Fruit fly (Drosophila melanogaster): ENCODE data around the gene Det.

The Det gene

dm6 chr3R:17135747-17136146 lies 13.7 kb upstream of the Det start, which contains the start of gene CG5246:
TSS of gene CG5246 (plus strand) at chr3R:17136111.
- TF ChIP-seq grn (GFP tag; optimal IDR thresholded peaks at IDR 0.05) (peak; percentile 38), pnt (GFP tag; optimal IDR thresholded peaks at IDR 0.05) (no peak), exex (tag; optimal IDR thresholded peaks at IDR 0.05) (peak; percentile 72), dmrt11E (tag; optimal IDR thresholded peaks at IDR 0.05) (no peak), Hey (tag; optimal IDR thresholded peaks at IDR 0.05) (peak; percentile 23), shn (GFP tag; optimal IDR thresholded peaks at IDR 0.05) (no peak), sug (tag; optimal IDR thresholded peaks at IDR 0.05) (peak; percentile 27), esg (GFP tag; conservative IDR thresholded peaks at IDR 0.05) (no peak)

dm6 chr3R:17137593-17137992 lies 11.9 kb upstream of the Det start, which contains the start of gene CG5255:
TSS of gene CG5255 (plus strand) at chr3R:17137893.
- TF ChIP-seq zfh1 (GFP tag; IDR thresholded peaks at IDR 0.05) (no peak), CG13287 (GFP tag; IDR thresholded peaks at IDR 0.05; ENCODE audit: partially characterized antibody) (no peak)

- TF ChIP-seq Lim3 (GFP tag; IDR thresholded peaks at IDR 0.05) (no peak), CG7786 (GFP tag; optimal IDR thresholded peaks at IDR 0.05) (no peak), Hey (tag; optimal IDR thresholded peaks at IDR 0.05) (no peak)
These were observed 10.8 kb upstream of the Det start, which contains the start of gene CG5265 for dm6 chr3R:17138699-17139098. TSS of gene CG5265 (plus strand) at chr3R:17138999.

dm6 chr3R:17142304-17142703 lies 7.2 kb upstream of the Det start, which contains the start of gene TwdlW:
TSS of gene TwdlW (minus strand) at chr3R:17142404.
- 0 out of 3 replicates have a peak, but pooled peaks have one; percentile 29 for TF ChIP-seq sr (GFP tag; IDR thresholded peaks at IDR 0.05)
- TF ChIP-seq CG34376 (GFP tag; optimal IDR thresholded peaks at IDR 0.05): no peak
- 0 out of 2 replicates have a peak, but pooled peaks have one; percentile 8 for TF ChIP-seq bowl (GFP tag; IDR thresholded peaks at IDR 0.05)

dm6 chr3R:17147647-17148244 lies 1.7 kb upstream of the Det start:
- TF ChIP-seq exex (tag; optimal IDR thresholded peaks at IDR 0.05): peak; percentile 47
- TF ChIP-seq D19B (GFP tag; optimal IDR thresholded peaks at IDR 0.05): peak; percentile 85
- TF ChIP-seq sim (GFP tag; IDR thresholded peaks at IDR 0.05): no peak
- peak; percentile 94 for TF ChIP-seq cwo (GFP tag; optimal IDR thresholded peaks at IDR 0.05)
- peak; percentile 10 for TF ChIP-seq CG2120 (GFP tag; optimal IDR thresholded peaks at IDR 0.05)
- TF ChIP-seq sr (GFP tag; IDR thresholded peaks at IDR 0.05): no peak
- no peak for TF ChIP-seq sisA (GFP tag; IDR thresholded peaks at IDR 0.05)
- peak; percentile 14 for TF ChIP-seq CG34376 (GFP tag; optimal IDR thresholded peaks at IDR 0.05)
- no peak for TF ChIP-seq CG11247 (GFP tag; IDR thresholded peaks at IDR 0.05)
- peak; percentile 30 for TF ChIP-seq CG18599 (GFP tag; optimal IDR thresholded peaks at IDR 0.05)
- TF ChIP-seq CG32532 (GFP tag; IDR thresholded peaks at IDR 0.05): peak; percentile 32; the same call in 1 of the 2 replicates
- TF ChIP-seq HLH4C (GFP tag; IDR thresholded peaks at IDR 0.05; ENCODE audit: partially characterized antibody): no peak

dm6 chr3R:17150287-17150686 lies 820 bp downstream of the Det start, which contains the start of gene Smug:
TSS of gene Smug (plus strand) at chr3R:17150587.
- TF ChIP-seq nerfin-1 (tag; optimal IDR thresholded peaks at IDR 0.05) (peak; percentile 23), CG32772 (GFP tag; IDR thresholded peaks at IDR 0.05) (no peak), E2f2 (GFP tag; IDR thresholded peaks at IDR 0.05) (peak; percentile 16; the same call in 1 of the 2 replicates), crp (GFP tag; optimal IDR thresholded peaks at IDR 0.05) (peak in 1 of 2 experiments; percentile 59)

Data from whole organism, embryonic.